Fruit fly (Drosophila melanogaster) whole organism, embryonic: ENCODE results near the gene CG46465.

Source experiments
- Adf1 ChIP-seq: fragments of 200-800 bp; sonication (Bioruptor generic); IDR thresholded peaks from 2 replicates; pipeline ENCODE4 v1.3.6; 2022; ENCODE audit warnings: missing biosample characterization, missing genetic modification characterization
- Atf6 ChIP-seq: fragments of 200-800 bp; sonication (Bioruptor generic); IDR thresholded peaks from 2 replicates; pipeline ENCODE4 v1.3.6; 2022; ENCODE audit warnings: missing biosample characterization, missing genetic modification characterization
- Bteb2 ChIP-seq: fragments of 200-800 bp; sonication (Bioruptor generic); optimal IDR thresholded peaks from 2 replicates; lab custom pipeline; 2016; ENCODE audit warnings: missing biosample characterization, missing genetic modification characterization
- CG10431 ChIP-seq: fragments of 200-800 bp; sonication (Bioruptor generic); optimal IDR thresholded peaks from 3 replicates; lab custom pipeline; 2018; ENCODE audit warnings: missing biosample characterization, mild to moderate bottlenecking, missing genetic modification characterization
- CG10959 ChIP-seq: fragments of 200-800 bp; sonication (Bioruptor generic); IDR thresholded peaks from 2 replicates; pipeline ENCODE4 v1.3.6; 2022; ENCODE audit warnings: missing biosample characterization, missing genetic modification characterization
- CG11093 ChIP-seq: fragments of 200-800 bp; sonication (Bioruptor generic); IDR thresholded peaks from 3 replicates; pipeline ENCODE4 v1.3.6; 2022; ENCODE audit warnings: missing biosample characterization, missing genetic modification characterization
- CG12391 ChIP-seq: fragments of 200-800 bp; sonication (Bioruptor generic); optimal IDR thresholded peaks from 3 replicates; lab custom pipeline; 2018; ENCODE audit warnings: missing biosample characterization, mild to moderate bottlenecking, missing genetic modification characterization, moderate library complexity
- CG13894 ChIP-seq: fragments of 200-800 bp; sonication (Bioruptor generic); optimal IDR thresholded peaks from 3 replicates; lab custom pipeline; 2018; ENCODE audit warnings: missing biosample characterization, mild to moderate bottlenecking, missing genetic modification characterization, moderate library complexity
- CG18262 ChIP-seq: fragments of 200-800 bp; optimal IDR thresholded peaks from 3 replicates; lab custom pipeline; 2019; ENCODE audit warnings: missing biosample characterization, mild to moderate bottlenecking, missing genetic modification characterization, moderate library complexity
- CG18619 ChIP-seq: fragments of 200-800 bp; sonication (Bioruptor generic); optimal IDR thresholded peaks from 3 replicates; lab custom pipeline; 2017; ENCODE audit warnings: missing biosample characterization, mild to moderate bottlenecking, missing genetic modification characterization
- CG2116 ChIP-seq: fragments of 200-800 bp; sonication (Bioruptor generic); optimal IDR thresholded peaks from 3 replicates; lab custom pipeline; 2018; ENCODE audit warnings: missing biosample characterization, mild to moderate bottlenecking, missing genetic modification characterization
- CG30403 ChIP-seq: fragments of 200-800 bp; sonication (Bioruptor generic); optimal IDR thresholded peaks from 3 replicates; lab custom pipeline; 2016; ENCODE audit warnings: missing biosample characterization, missing genetic modification characterization
- CG3163 ChIP-seq: fragments of 200-800 bp; sonication (Bioruptor generic); optimal IDR thresholded peaks from 3 replicates; lab custom pipeline; 2016; ENCODE audit warnings: missing biosample characterization, missing genetic modification characterization
- CG3407 ChIP-seq: fragments of 200-800 bp; sonication (Bioruptor generic); optimal IDR thresholded peaks from 2 replicates; lab custom pipeline; 2018; ENCODE audit warnings: missing biosample characterization, mild to moderate bottlenecking, missing genetic modification characterization
- CG3726 ChIP-seq: fragments of 200-800 bp; sonication (Bioruptor generic); IDR thresholded peaks from 3 replicates; pipeline ENCODE4, ENCODE4 v1.3.6; 2022; ENCODE audit warnings: missing biosample characterization, missing genetic modification characterization
- CG3995 ChIP-seq: fragments of 200-800 bp; sonication (Bioruptor generic); optimal IDR thresholded peaks from 3 replicates; lab custom pipeline; 2016; ENCODE audit warnings: missing biosample characterization, missing genetic modification characterization
- CG4360 ChIP-seq: fragments of 200-800 bp; sonication (Bioruptor generic); IDR thresholded peaks from 2 replicates; pipeline ENCODE4 v1.3.6; 2022; ENCODE audit warnings: missing biosample characterization, missing genetic modification characterization
- CG5953 ChIP-seq: fragments of 200-800 bp; sonication (Bioruptor generic); IDR thresholded peaks from 2 replicates; pipeline ENCODE4 v1.3.6; 2022; ENCODE audit warnings: missing biosample characterization, missing genetic modification characterization
- CG6175 ChIP-seq: fragments of 200-800 bp; sonication (Bioruptor generic); IDR thresholded peaks from 3 replicates; pipeline ENCODE4 v1.3.6; 2022; ENCODE audit warnings: missing biosample characterization, missing genetic modification characterization
- Dref ChIP-seq: fragments of 200-800 bp; sonication (Bioruptor generic); IDR thresholded peaks from 2 replicates; pipeline ENCODE4 v1.3.6; 2022; ENCODE audit warnings: missing biosample characterization, missing genetic modification characterization
- Fer2 ChIP-seq: fragments of 200-800 bp; sonication (Bioruptor generic); optimal IDR thresholded peaks from 2 replicates; lab custom pipeline; 2018; ENCODE audit warnings: missing biosample characterization, mild to moderate bottlenecking, missing genetic modification characterization, moderate library complexity
- Hand ChIP-seq: fragments of 200-800 bp; sonication (Bioruptor generic); optimal IDR thresholded peaks from 2 replicates; lab custom pipeline; 2017; ENCODE audit warnings: mild to moderate bottlenecking, missing biosample characterization, missing genetic modification reagents, missing genetic modification characterization
- Hey ChIP-seq: fragments of 200-800 bp; sonication (Bioruptor generic); optimal IDR thresholded peaks from 3 replicates; lab custom pipeline; 2018; ENCODE audit warnings: missing biosample characterization, mild to moderate bottlenecking, missing genetic modification characterization
- Med ChIP-seq: fragments of 200-800 bp; sonication (Bioruptor generic); peaks from one replicate; lab custom pipeline; 2016; ENCODE audit warnings: missing biosample characterization, missing genetic modification characterization, mild to moderate bottlenecking, inconsistent platforms, moderate library complexity
- Myb ChIP-seq: fragments of 200-800 bp; sonication (Bioruptor generic); optimal IDR thresholded peaks from 2 replicates; lab custom pipeline; 2016; ENCODE audit warnings: missing biosample characterization, missing genetic modification characterization
- Optix ChIP-seq: fragments of 200-800 bp; sonication (Bioruptor generic); IDR thresholded peaks from 3 replicates; pipeline ENCODE4 v1.3.6; 2022; ENCODE audit warnings: missing biosample characterization, missing genetic modification characterization
- Rfx ChIP-seq: fragments of 200-800 bp; sonication (Bioruptor generic); IDR thresholded peaks from 2 replicates; pipeline ENCODE4 v1.3.6; 2022; ENCODE audit warnings: missing biosample characterization, missing genetic modification characterization
- Usf ChIP-seq: fragments of 200-800 bp; sonication (Bioruptor generic); optimal IDR thresholded peaks from 2 replicates; lab custom pipeline; 2017; ENCODE audit warnings: missing genotype, missing biosample characterization, missing genetic modification characterization
- ab ChIP-seq: fragments of 200-800 bp; sonication (Bioruptor generic); optimal IDR thresholded peaks from 2 replicates; lab custom pipeline; 2016; ENCODE audit warnings: missing biosample characterization, missing genetic modification characterization
- ac ChIP-seq: fragments of 200-800 bp; sonication (Bioruptor generic); optimal IDR thresholded peaks from 3 replicates; lab custom pipeline; 2017; ENCODE audit warnings: missing biosample characterization, mild to moderate bottlenecking, missing genetic modification characterization
- al ChIP-seq: fragments of 200-800 bp; sonication (Bioruptor generic); IDR thresholded peaks from 2 replicates; pipeline ENCODE4 v1.3.6; 2022; ENCODE audit warnings: missing biosample characterization, missing genetic modification characterization
- ap ChIP-seq: fragments of 200-800 bp; sonication (Bioruptor generic); IDR thresholded peaks from 2 replicates; pipeline ENCODE4 v1.3.6; 2022; ENCODE audit warnings: missing biosample characterization, missing genetic modification characterization
- bcd ChIP-seq: fragments of 200-800 bp; sonication (Bioruptor generic); optimal IDR thresholded peaks from 2 replicates; lab custom pipeline; 2017; ENCODE audit warnings: missing biosample characterization, mild to moderate bottlenecking, missing genetic modification characterization
- chif ChIP-seq, 2 experiments: fragments of 200-800 bp; sonication (Bioruptor generic); optimal IDR thresholded peaks; 3 replicates each; lab custom pipeline; 2016; ENCODE audit warnings: missing biosample characterization in 2 of 2, missing genetic modification characterization in 2 of 2
- chinmo ChIP-seq: fragments of 200-800 bp; sonication (Bioruptor generic); IDR thresholded peaks from 4 replicates; pipeline ENCODE4 v1.3.6; 2022; ENCODE audit warnings: missing biosample characterization, missing genetic modification characterization; ENCODE audit not compliant: partially characterized antibody
- crol ChIP-seq: fragments of 200-800 bp; sonication (Bioruptor generic); IDR thresholded peaks from 2 replicates; pipeline ENCODE4 v1.3.6; 2022; ENCODE audit warnings: missing biosample characterization, missing genetic modification characterization
- dmrt11E ChIP-seq: fragments of 200-800 bp; sonication (Bioruptor generic); optimal IDR thresholded peaks from 3 replicates; lab custom pipeline; 2018; ENCODE audit warnings: missing biosample characterization, mild to moderate bottlenecking, missing genetic modification characterization, moderate library complexity
- hb ChIP-seq: fragments of 200-800 bp; sonication (Bioruptor generic); IDR thresholded peaks from 3 replicates; pipeline ENCODE4 v1.3.6; 2022; ENCODE audit warnings: missing biosample characterization, missing genetic modification characterization; ENCODE audit not compliant: partially characterized antibody
- inv ChIP-seq: fragments of 200-800 bp; sonication (Bioruptor generic); IDR thresholded peaks from 2 replicates; pipeline ENCODE4 v1.3.6; 2022; ENCODE audit warnings: missing biosample characterization, missing genetic modification characterization; ENCODE audit not compliant: partially characterized antibody
- mam ChIP-seq: fragments of 200-800 bp; sonication (Bioruptor generic); optimal IDR thresholded peaks from 3 replicates; lab custom pipeline; 2016; ENCODE audit warnings: missing biosample characterization, missing genetic modification characterization
- mirr ChIP-seq: fragments of 200-800 bp; sonication (Bioruptor generic); optimal IDR thresholded peaks from 3 replicates; lab custom pipeline; 2018; ENCODE audit warnings: missing biosample characterization, mild to moderate bottlenecking, missing genetic modification characterization
- nerfin-2 ChIP-seq: fragments of 200-800 bp; sonication (Bioruptor generic); IDR thresholded peaks from 2 replicates; pipeline ENCODE4 v1.3.6; 2022; ENCODE audit warnings: missing biosample characterization, missing genetic modification characterization; ENCODE audit not compliant: partially characterized antibody
- sd ChIP-seq: fragments of 200-800 bp; sonication (Bioruptor generic); optimal IDR thresholded peaks from 3 replicates; lab custom pipeline; 2018; ENCODE audit warnings: missing biosample characterization, mild to moderate bottlenecking, missing genetic modification characterization, moderate library complexity
- sim ChIP-seq: fragments of 200-800 bp; sonication (Bioruptor generic); IDR thresholded peaks from 2 replicates; pipeline ENCODE4 v1.3.6; 2022; ENCODE audit warnings: missing biosample characterization, missing genetic modification characterization
- slou ChIP-seq: fragments of 200-800 bp; sonication (Bioruptor generic); optimal IDR thresholded peaks from 3 replicates; lab custom pipeline; 2016; ENCODE audit warnings: missing biosample characterization, missing genetic modification characterization
- tin ChIP-seq: fragments of 200-800 bp; sonication (Bioruptor generic); optimal IDR thresholded peaks from 3 replicates; lab custom pipeline; 2016; ENCODE audit warnings: missing biosample characterization, missing genetic modification characterization
- ttk ChIP-seq: fragments of 200-800 bp; sonication (Bioruptor generic); IDR thresholded peaks from 2 replicates; pipeline ENCODE4 v2.1.2; 2022; ENCODE audit warnings: missing biosample characterization, missing genetic modification characterization
- wdn ChIP-seq: fragments of 200-800 bp; sonication (Bioruptor generic); IDR thresholded peaks from 2 replicates; pipeline ENCODE4 v1.3.6; 2022; ENCODE audit warnings: missing biosample characterization, missing genetic modification characterization

The CG46465 gene

DNA sequence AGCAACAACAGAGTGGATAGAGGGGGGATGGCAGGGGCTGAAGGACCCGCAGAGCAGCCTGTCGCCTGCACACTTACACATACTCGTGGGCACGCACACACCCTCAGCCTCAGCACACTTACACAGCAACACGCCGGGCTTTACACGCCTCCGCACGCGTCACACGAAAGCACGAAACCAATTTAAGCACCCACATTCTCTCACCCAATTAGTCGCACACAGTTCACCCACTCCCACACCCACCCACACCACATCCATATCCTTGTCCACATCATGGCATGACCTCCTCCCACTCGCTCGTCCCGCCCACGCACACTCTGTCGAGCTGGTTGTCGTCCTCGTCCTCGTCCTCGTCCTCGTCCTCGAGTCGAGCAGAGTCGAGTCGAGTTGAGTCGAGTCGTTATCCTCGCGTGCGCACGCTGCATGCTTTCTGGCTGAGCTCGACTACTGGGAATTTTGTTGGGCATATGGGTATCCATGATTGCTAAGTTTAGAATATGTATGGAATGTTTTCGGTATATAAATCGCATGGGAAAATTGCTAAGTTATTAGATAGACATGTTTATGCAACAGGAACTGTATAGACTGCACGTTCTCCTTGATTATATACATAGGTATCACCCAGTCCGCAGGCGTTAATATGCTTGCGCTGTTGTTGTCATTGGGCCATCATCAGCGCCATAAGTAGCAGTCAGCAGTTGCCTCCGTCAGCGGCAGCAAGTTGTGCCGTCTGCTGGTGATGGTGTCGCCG, 19.8 kb downstream of the CG46465 start (continued):
- TF ChIP-seq CG3726 (GFP tag; lab: Robert Waterston, UW) (peak; percentile 69; the same call in 2 of the 3 replicates), tin (GFP tag; lab: Kevin White, UChicago) (peak; percentile 69), CG3407 (GFP tag; lab: Kevin White, UChicago) (peak; percentile 43), mam (GFP tag; lab: Kevin White, UChicago) (peak; percentile 88), CG4360 (GFP tag; lab: Robert Waterston, UW) (peak; percentile 36; the same call in 1 of the 2 replicates), CG18619 (GFP tag; lab: Kevin White, UChicago) (peak; percentile 75), Usf (GFP tag; lab: Kevin White, UChicago) (peak; percentile 10), Myb (GFP tag; lab: Kevin White, UChicago) (peak; percentile 69), ap (GFP tag; lab: Robert Waterston, UW) (peak; percentile 72), CG2116 (GFP tag; lab: Kevin White, UChicago) (peak; percentile 22), CG5953 (GFP tag; lab: Robert Waterston, UW) (peak; percentile 82), al (peak; percentile 70), chif (GFP tag; optimal IDR thresholded peaks at IDR 0.05; lab: Kevin White, UChicago) (peak; percentile 58 to 73), CG10959 (GFP tag; lab: Robert Waterston, UW) (no peak), Atf6 (GFP tag; lab: Robert Waterston, UW) (peak; percentile 92), CG6175 (GFP tag; lab: Robert Waterston, UW) (peak; percentile 78), Bteb2 (GFP tag; lab: Kevin White, UChicago) (peak; percentile 79), CG12391 (tag; lab: Kevin White, UChicago) (peak; percentile 81), ttk (GFP tag; lab: Robert Waterston, UW) (peak; percentile 86), bcd (peak; percentile 84), Med (GFP tag; lab: Kevin White, UChicago) (peak; percentile 98), inv (GFP tag; lab: Robert Waterston, UW) (no peak), slou (GFP tag; lab: Kevin White, UChicago) (peak; percentile 74), CG30403 (GFP tag; lab: Kevin White, UChicago) (peak; percentile 81), ab (no peak)

DNA sequence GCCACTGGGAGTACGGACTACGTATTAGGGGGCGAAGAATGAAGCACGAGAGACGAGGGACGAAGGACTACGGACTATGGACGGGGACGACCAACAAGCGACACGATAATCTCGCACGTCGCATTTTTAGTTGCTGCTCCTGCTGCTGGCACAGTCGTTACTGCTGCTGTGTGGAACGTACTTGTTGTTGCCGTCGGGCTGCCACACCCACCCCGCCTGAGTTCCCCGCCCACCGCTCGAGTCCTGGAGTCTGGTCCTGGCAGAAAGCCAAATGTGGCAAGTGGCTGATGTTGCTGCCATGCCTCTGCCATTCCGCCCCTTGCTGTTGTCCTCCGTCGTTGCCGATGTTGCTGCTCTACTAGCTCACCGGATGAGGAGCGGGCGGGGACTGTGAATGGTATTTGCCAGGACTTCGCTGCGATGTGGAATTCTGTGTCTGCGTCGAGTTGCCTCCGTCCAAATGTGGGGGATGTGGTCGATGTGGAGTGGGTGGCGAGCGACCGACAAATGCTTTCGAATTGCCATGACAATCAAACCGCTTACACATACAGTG, 20.6 kb downstream of the CG46465 start:
- TF ChIP-seq Optix (GFP tag; lab: Robert Waterston, UW) (no peak), hb (GFP tag; lab: Robert Waterston, UW) (0 out of 3 replicates have a peak, but pooled peaks have one; percentile 22), CG3163 (GFP tag; lab: Kevin White, UChicago) (no peak), Hand (GFP tag; lab: Kevin White, UChicago) (no peak), Dref (0 out of 2 replicates have a peak, but pooled peaks have one; percentile 24), chinmo (0 out of 4 replicates have a peak, but pooled peaks have one; percentile 40), mirr (GFP tag; lab: Kevin White, UChicago) (peak; percentile 63), CG3995 (GFP tag; lab: Kevin White, UChicago) (no peak), CG10431 (GFP tag; lab: Kevin White, UChicago) (no peak), sim (GFP tag; lab: Robert Waterston, UW) (no peak), dmrt11E (tag; lab: Kevin White, UChicago) (no peak), Fer2 (peak; percentile 28), Hey (tag; lab: Kevin White, UChicago) (peak; percentile 88), CG13894 (tag; lab: Kevin White, UChicago) (peak; percentile 41), Adf1 (GFP tag; lab: Robert Waterston, UW) (peak; percentile 70), crol (GFP tag; lab: Robert Waterston, UW) (peak; percentile 73), sd (tag; lab: Kevin White, UChicago) (peak; percentile 56), nerfin-2 (GFP tag; lab: Robert Waterston, UW) (no peak), CG18262 (no peak), ac (GFP tag; lab: Kevin White, UChicago) (no peak), wdn (no peak), CG4360 (GFP tag; lab: Robert Waterston, UW) (0 out of 2 replicates have a peak, but pooled peaks have one; percentile 17), CG11093 (GFP tag; lab: Robert Waterston, UW) (no peak), Rfx (peak; percentile 23; the same call in 1 of the 2 replicates)
